Fruit fly (Drosophila melanogaster): ENCODE measurements around the gene emei.

Gene emei

DNA sequence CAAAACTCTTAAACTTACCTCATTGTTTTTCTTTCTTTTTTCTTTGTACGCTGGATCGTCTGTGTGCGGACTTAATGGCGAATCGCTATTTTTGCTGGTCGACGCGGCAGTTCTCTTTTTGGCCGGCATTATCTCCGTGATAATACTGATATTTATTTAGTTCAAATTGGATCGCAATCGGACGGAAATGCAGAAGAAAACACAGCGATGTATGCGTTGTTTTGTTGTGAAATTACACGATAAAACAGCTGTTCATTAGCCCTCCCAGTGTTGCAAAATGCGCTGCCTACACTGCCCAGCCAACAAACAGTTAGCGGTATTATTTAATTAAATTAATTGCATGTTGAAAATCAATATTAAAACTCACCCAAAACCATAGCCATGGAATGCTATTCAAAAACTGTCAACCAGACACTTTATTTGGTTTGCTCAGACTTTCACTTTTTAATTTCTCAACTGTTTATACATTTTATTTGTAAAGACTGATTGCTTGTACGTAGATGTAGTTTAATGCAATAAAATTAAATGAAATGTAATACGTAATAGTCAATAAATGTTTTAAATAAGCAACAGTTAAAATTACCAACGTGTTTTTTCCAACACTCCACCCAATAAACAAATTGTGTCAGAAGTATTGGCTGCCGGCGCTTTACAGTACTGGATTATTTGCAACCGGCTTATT, 11.4 kb upstream of the emei start, which contains the start of the genes Irbp18 and APP-BP1 (continued):
- peak; percentile 92 for TF ChIP-seq PHDP (tag; optimal IDR thresholded peaks at IDR 0.05)
- TF ChIP-seq CG9817 (tag; optimal IDR thresholded peaks at IDR 0.05), result peak; percentile 84
- peak; percentile 84 for TF ChIP-seq CG13123 (GFP tag; optimal IDR thresholded peaks at IDR 0.05)
- TF ChIP-seq CG32772 (GFP tag; IDR thresholded peaks at IDR 0.05), result peak; percentile 86
- peak; percentile 94 for TF ChIP-seq tin (GFP tag; optimal IDR thresholded peaks at IDR 0.05)
- peak; percentile 86 for TF ChIP-seq D19B (GFP tag; optimal IDR thresholded peaks at IDR 0.05)
- TF ChIP-seq CG9876 (GFP tag; optimal IDR thresholded peaks at IDR 0.05), result peak; percentile 84
- TF ChIP-seq CG7928 (GFP tag; optimal IDR thresholded peaks at IDR 0.05), result peak; percentile 69
- peak; percentile 89 for TF ChIP-seq CG32532 (GFP tag; IDR thresholded peaks at IDR 0.05)
- no peak for TF ChIP-seq eve (GFP tag; optimal IDR thresholded peaks at IDR 0.05)
- TF ChIP-seq toy (GFP tag; IDR thresholded peaks at IDR 0.05), result peak; percentile 54; the same call in 1 of the 2 replicates
- no peak for TF ChIP-seq cad (GFP tag; optimal IDR thresholded peaks at IDR 0.05)

DNA sequence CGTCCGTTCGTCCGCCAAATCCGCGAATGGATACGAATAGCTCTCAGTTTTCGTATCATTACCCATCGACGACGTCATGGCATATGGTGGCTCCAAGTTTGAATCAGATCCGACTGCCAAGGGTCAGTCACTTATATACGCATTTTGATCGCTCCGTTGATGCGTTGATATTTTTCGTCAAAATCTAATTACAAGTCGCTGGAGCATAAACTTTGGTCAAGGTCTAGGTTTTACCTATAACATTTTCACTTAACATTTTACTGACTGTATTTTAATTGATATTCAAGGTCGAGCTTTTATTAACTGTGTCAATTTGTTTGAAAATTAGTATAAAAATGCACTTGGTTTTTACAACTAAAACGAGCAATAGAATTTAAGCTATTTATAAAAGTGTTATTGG, 7.9 kb upstream of the emei start, which contains the start of gene Elo68beta:
Gene Elo68beta (minus strand): TSS at position 101 of the 400 bp plus-strand sequence.
- TF ChIP-seq insv (GFP tag; optimal IDR thresholded peaks at IDR 0.05) (no peak), da (GFP tag; optimal IDR thresholded peaks at IDR 0.05) (no peak)

DNA sequence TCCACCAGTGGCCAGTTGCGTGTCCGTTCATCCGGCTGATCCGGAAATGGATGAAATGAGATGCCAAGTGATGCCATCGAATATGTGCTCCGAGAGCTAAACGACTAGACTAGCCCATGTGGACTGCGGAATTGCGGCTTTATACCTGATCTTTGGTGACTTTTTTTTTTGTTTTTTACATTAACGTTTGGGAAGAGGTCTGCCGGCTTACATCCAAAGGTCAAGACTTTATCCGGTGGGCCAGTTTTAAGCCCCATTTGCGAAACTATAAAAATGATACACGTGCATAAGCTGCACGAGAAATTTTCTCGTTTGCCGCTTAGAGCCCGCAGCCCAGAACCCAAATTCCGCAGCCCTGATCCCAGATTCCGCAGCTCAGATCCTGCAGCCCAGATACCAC, 6.6 kb upstream of the emei start, which contains the start of gene Elo68alpha:
Gene Elo68alpha (minus strand): TSS at position 101 of the 400 bp plus-strand sequence.
- no peak for TF ChIP-seq jumu (GFP tag; optimal IDR thresholded peaks at IDR 0.05)
- no peak for TF ChIP-seq CG8478 (optimal IDR thresholded peaks at IDR 0.05)
- no peak for TF ChIP-seq CG4360 (GFP tag; IDR thresholded peaks at IDR 0.05)
- no peak for TF ChIP-seq CG32532 (GFP tag; IDR thresholded peaks at IDR 0.05)
- TF ChIP-seq tio (GFP tag; optimal IDR thresholded peaks at IDR 0.05), result no peak
- no peak for TF ChIP-seq shn (GFP tag; optimal IDR thresholded peaks at IDR 0.05)
- no peak for TF ChIP-seq CG31365 (tag; optimal IDR thresholded peaks at IDR 0.05)
- TF ChIP-seq CG8089 (GFP tag; optimal IDR thresholded peaks at IDR 0.05), result no peak
- no peak for TF ChIP-seq CG34376 (GFP tag; optimal IDR thresholded peaks at IDR 0.05)
- no peak for TF ChIP-seq crol (GFP tag; IDR thresholded peaks at IDR 0.05)

DNA sequence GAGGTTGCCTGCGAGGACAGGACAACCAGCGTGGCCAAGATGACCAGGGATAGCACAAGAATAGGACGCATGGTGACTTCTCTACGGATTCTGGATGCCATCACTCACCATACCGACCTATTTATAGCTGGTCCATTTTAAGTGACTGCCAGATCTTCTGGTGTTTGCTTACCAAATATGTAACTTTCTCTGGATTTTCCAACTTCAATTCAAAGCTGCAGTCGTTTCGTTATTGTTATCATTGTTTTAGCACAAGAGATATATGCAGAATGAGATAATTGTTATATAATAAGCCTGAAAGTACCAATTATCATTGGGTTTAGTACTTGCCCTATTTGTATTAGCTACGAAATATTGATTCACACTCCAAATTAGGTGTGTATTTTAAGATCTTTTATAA, 5.7 kb upstream of the emei start, which contains the start of gene CG32071:
Gene CG32071 (minus strand): TSS at position 101 of the 400 bp plus-strand sequence.
- no peak for TF ChIP-seq br (optimal IDR thresholded peaks at IDR 0.05)
- TF ChIP-seq Pdp1 (GFP tag; optimal IDR thresholded peaks at IDR 0.05), result peak in 1 of 2 experiments; percentile 71
- no peak for TF ChIP-seq Usf (GFP tag; optimal IDR thresholded peaks at IDR 0.05)

DNA sequence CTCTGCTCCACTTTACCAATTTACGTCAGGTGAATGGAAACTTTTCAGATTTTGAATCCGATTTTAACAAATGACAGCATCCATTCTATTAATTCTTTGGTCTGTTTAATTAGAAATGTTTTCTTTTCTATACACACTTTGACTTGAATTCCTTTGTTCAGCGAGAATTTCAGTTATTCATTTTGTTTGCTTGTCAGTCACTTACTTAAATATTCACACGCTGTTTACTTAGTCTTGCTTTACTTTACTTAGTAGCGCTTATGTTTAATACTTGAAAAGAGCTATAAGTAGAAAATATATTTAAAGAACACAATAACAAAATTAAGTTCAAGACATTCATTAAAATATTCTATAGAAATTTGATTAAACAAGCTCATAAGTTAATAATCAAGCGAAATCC, 2.1 kb upstream of the emei start, which contains the start of gene CG32073:
Gene CG32073 (minus strand): TSS at position 151 of the 400 bp plus-strand sequence.
- TF ChIP-seq fd3F (GFP tag; optimal IDR thresholded peaks at IDR 0.05), result no peak
- peak; percentile 40 for TF ChIP-seq wek (GFP tag; optimal IDR thresholded peaks at IDR 0.05)
- peak; percentile 23 for TF ChIP-seq gcm (GFP tag; optimal IDR thresholded peaks at IDR 0.05)
- TF ChIP-seq CG33213 (GFP tag; optimal IDR thresholded peaks at IDR 0.05), result peak; percentile 34
- TF ChIP-seq wor (GFP tag; IDR thresholded peaks at IDR 0.05), result no peak
- TF ChIP-seq fru (optimal IDR thresholded peaks at IDR 0.05), result no peak
- no peak for TF ChIP-seq CG13624 (GFP tag; optimal IDR thresholded peaks at IDR 0.05)
- TF ChIP-seq Dbx (GFP tag; IDR thresholded peaks at IDR 0.05), result peak; percentile 25; the same call in 1 of the 3 replicates
- peak; percentile 17 for TF ChIP-seq Meics (GFP tag; optimal IDR thresholded peaks at IDR 0.05)
- TF ChIP-seq Awh (GFP tag; IDR thresholded peaks at IDR 0.05), result 0 out of 2 replicates have a peak, but pooled peaks have one; percentile 16
- no peak for TF ChIP-seq Taf1 (GFP tag; IDR thresholded peaks at IDR 0.05)
- TF ChIP-seq br (optimal IDR thresholded peaks at IDR 0.05), result no peak
- TF ChIP-seq Oaz (GFP tag; IDR thresholded peaks at IDR 0.05), result no peak
- TF ChIP-seq CG1603 (tag; optimal IDR thresholded peaks at IDR 0.05), result peak; percentile 23
- TF ChIP-seq Dek (tag; optimal IDR thresholded peaks at IDR 0.05), result peak; percentile 17
- TF ChIP-seq sob (GFP tag; IDR thresholded peaks at IDR 0.05), result peak; percentile 40; the same call in 1 of the 2 replicates
- peak; percentile 75 for TF ChIP-seq lab (GFP tag; optimal IDR thresholded peaks at IDR 0.05)
- no peak for TF ChIP-seq Stat92E (GFP tag; optimal IDR thresholded peaks at IDR 0.05)
- TF ChIP-seq CG15696 (tag; optimal IDR thresholded peaks at IDR 0.05), result peak; percentile 21
- TF ChIP-seq tap (tag; optimal IDR thresholded peaks at IDR 0.05), result peak; percentile 36
